Worm (Caenorhabditis elegans): ENCODE results near the gene F22F7.7.
A peak's percentile ranks its signal among the peaks of the same experiment; 100 is the strongest.

DNA sequence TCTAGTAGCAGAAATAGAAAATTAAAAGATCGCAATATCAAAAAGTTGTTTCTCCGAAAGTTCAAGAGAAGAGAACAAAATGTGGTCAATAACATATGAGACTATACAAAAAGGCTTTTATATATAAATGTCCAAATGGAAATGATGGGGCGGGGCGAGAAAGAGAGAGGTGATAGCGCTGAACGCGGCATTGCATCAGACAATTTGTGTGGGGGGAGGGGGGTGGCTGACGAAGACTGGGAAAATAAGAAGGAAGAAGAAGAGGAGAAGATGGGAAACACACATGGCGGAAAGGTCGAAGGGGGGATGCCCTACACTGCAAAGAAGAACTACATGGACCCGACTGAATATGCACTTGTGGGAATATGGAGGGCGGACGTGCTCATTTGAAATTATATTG is 4.5 kb downstream of the F22F7.7 start:
- TF ChIP-seq W03F9.2 (tag; optimal IDR thresholded peaks at IDR 0.05), result no peak
- peak; percentile 42 for TF ChIP-seq him-1 (tag; optimal IDR thresholded peaks at IDR 0.05)
- no peak for TF ChIP-seq dao-5 (tag; optimal IDR thresholded peaks at IDR 0.05)
